Worm (Caenorhabditis elegans): ENCODE results near the gene ppm-1.D.

Gene ppm-1.D

DNA sequence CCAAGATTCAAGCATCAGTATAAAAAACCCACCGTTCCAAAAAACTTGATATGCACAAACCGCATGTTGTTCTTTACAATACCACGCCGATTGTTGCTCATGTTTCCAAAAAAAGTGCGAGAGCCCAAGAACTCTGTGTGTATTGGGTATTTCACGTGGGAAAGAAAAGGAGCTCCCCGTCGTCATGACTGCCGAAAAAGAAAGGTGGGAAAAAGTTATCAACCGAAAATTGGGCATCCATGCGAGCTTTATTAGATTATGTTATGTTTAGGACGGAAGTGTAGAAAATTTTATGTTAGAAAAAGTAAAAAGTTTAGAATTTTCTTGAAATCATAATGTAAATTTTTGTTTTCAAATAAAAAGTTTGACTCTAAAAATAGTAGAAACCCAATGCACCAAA is 37.1 kb downstream of the ppm-1.D start, which contains the start of gene H04J21.4:
H04J21.4 (minus strand) TSS at position 101 of the 400 bp plus-strand sequence.
- TF ChIP-seq hnd-1 (tag; optimal IDR thresholded peaks at IDR 0.05) (no peak), aly-1 (tag; optimal IDR thresholded peaks at IDR 0.05) (no peak), sea-1 (GFP tag; conservative IDR thresholded peaks at IDR 0.05) (no peak), hmbx-1 (tag; optimal IDR thresholded peaks at IDR 0.05) (no peak), F13C5.2 (tag; optimal IDR thresholded peaks at IDR 0.05) (no peak), flt-1 (GFP tag; IDR thresholded peaks at IDR 0.05) (no peak), hmg-4 (GFP tag; optimal IDR thresholded peaks at IDR 0.05) (no peak), ceh-36 (tag; optimal IDR thresholded peaks at IDR 0.05) (no peak), ama-1 (optimal IDR thresholded peaks at IDR 0.05) (no peak), tra-4 (tag; optimal IDR thresholded peaks at IDR 0.05) (no peak), ets-7 (tag; optimal IDR thresholded peaks at IDR 0.05) (no peak), pes-1 (GFP tag; IDR thresholded peaks at IDR 0.05) (no peak)

ce11 chrIII:2371864-2372263 is 40.5 kb downstream of the ppm-1.D start, which contains the start of gene H04J21.1:
Gene H04J21.1 (minus strand): TSS chrIII:2371964.
- TF ChIP-seq flt-1 (GFP tag; IDR thresholded peaks at IDR 0.05) (no peak), scrt-1 (GFP tag; IDR thresholded peaks at IDR 0.05) (no peak), ceh-36 (tag; optimal IDR thresholded peaks at IDR 0.05) (no peak), pes-1 (GFP tag; IDR thresholded peaks at IDR 0.05) (no peak), hmbx-1 (tag; optimal IDR thresholded peaks at IDR 0.05) (no peak), hnd-1 (tag; optimal IDR thresholded peaks at IDR 0.05) (no peak), hmg-4 (GFP tag; optimal IDR thresholded peaks at IDR 0.05) (no peak), ama-1 (optimal IDR thresholded peaks at IDR 0.05) (no peak), sea-1 (GFP tag; conservative IDR thresholded peaks at IDR 0.05) (no peak), ceh-13 (GFP tag; optimal IDR thresholded peaks at IDR 0.05) (no peak), tbx-37 (GFP tag; conservative IDR thresholded peaks at IDR 0.05) (no peak), F13C5.2 (tag; optimal IDR thresholded peaks at IDR 0.05) (no peak), B0310.2 (tag; optimal IDR thresholded peaks at IDR 0.05) (no peak), ets-7 (tag; optimal IDR thresholded peaks at IDR 0.05) (no peak)

DNA sequence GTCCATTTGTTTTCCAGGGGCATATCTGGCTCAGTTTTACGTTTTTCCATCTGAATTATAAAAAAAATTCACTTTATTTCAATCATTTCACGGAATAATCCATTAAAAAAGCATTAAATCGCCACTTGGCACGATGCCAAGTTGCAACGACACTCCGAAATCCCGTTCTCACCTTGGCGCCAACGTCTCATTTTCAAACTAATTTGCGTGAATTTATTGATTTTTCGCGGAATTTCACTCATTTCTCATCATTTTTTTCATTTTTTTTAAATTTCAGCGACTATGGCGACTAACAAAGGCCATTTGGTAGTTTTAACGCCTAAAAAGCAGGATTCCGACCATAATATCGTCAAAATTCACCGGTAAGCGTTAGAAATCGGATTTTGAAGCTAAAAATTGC is 44.5 kb downstream of the ppm-1.D start, which contains the start of gene H14E04.2:
H14E04.2 (plus strand) TSS at position 276 of the 400 bp plus-strand sequence.
- no peak for TF ChIP-seq hmg-4 (GFP tag; optimal IDR thresholded peaks at IDR 0.05)
- TF ChIP-seq tbx-11 (GFP tag; IDR thresholded peaks at IDR 0.05), result no peak
- TF ChIP-seq ama-1 (optimal IDR thresholded peaks at IDR 0.05), result no peak
- no peak for TF ChIP-seq sea-1 (GFP tag; conservative IDR thresholded peaks at IDR 0.05)
- no peak for TF ChIP-seq pes-1 (GFP tag; IDR thresholded peaks at IDR 0.05)

- TF ChIP-seq scrt-1 (GFP tag; IDR thresholded peaks at IDR 0.05) (no peak), pes-1 (GFP tag; IDR thresholded peaks at IDR 0.05) (no peak), ama-1 (optimal IDR thresholded peaks at IDR 0.05) (no peak), hnd-1 (tag; optimal IDR thresholded peaks at IDR 0.05) (no peak), flt-1 (GFP tag; IDR thresholded peaks at IDR 0.05) (no peak), tra-4 (tag; optimal IDR thresholded peaks at IDR 0.05) (no peak), sea-1 (GFP tag; conservative IDR thresholded peaks at IDR 0.05) (no peak), hmg-4 (GFP tag; optimal IDR thresholded peaks at IDR 0.05) (no peak), ets-7 (tag; optimal IDR thresholded peaks at IDR 0.05) (no peak), ceh-13 (GFP tag; optimal IDR thresholded peaks at IDR 0.05) (no peak), ceh-36 (tag; optimal IDR thresholded peaks at IDR 0.05) (no peak), F13C5.2 (tag; optimal IDR thresholded peaks at IDR 0.05) (no peak), B0310.2 (tag; optimal IDR thresholded peaks at IDR 0.05) (no peak), tbx-11 (GFP tag; IDR thresholded peaks at IDR 0.05) (no peak), hmbx-1 (tag; optimal IDR thresholded peaks at IDR 0.05) (no peak), aly-1 (tag; optimal IDR thresholded peaks at IDR 0.05) (no peak), tbx-37 (GFP tag; conservative IDR thresholded peaks at IDR 0.05) (no peak)
Observed at ce11 chrIII:2384364-2384763, 53.0 kb downstream of the ppm-1.D start.

ce11 chrIII:2386483-2386882 is 55.1 kb downstream of the ppm-1.D start, which contains the start of gene H14E04.3:
Gene H14E04.3 (minus strand): TSS chrIII:2386583.
- TF ChIP-seq scrt-1 (GFP tag; IDR thresholded peaks at IDR 0.05) (no peak), ceh-13 (GFP tag; optimal IDR thresholded peaks at IDR 0.05) (no peak), B0310.2 (tag; optimal IDR thresholded peaks at IDR 0.05) (no peak), F13C5.2 (tag; optimal IDR thresholded peaks at IDR 0.05) (no peak), sea-1 (GFP tag; conservative IDR thresholded peaks at IDR 0.05) (no peak), hnd-1 (tag; optimal IDR thresholded peaks at IDR 0.05) (no peak), tbx-11 (GFP tag; IDR thresholded peaks at IDR 0.05) (no peak), hmg-4 (GFP tag; optimal IDR thresholded peaks at IDR 0.05) (no peak), tra-4 (tag; optimal IDR thresholded peaks at IDR 0.05) (no peak), ama-1 (optimal IDR thresholded peaks at IDR 0.05) (no peak), flt-1 (GFP tag; IDR thresholded peaks at IDR 0.05) (no peak), ets-7 (tag; optimal IDR thresholded peaks at IDR 0.05) (no peak), tbx-37 (GFP tag; conservative IDR thresholded peaks at IDR 0.05) (no peak), pes-1 (GFP tag; IDR thresholded peaks at IDR 0.05) (no peak), ceh-36 (tag; optimal IDR thresholded peaks at IDR 0.05) (no peak), hmbx-1 (tag; optimal IDR thresholded peaks at IDR 0.05) (no peak), aly-1 (tag; optimal IDR thresholded peaks at IDR 0.05) (no peak)

DNA sequence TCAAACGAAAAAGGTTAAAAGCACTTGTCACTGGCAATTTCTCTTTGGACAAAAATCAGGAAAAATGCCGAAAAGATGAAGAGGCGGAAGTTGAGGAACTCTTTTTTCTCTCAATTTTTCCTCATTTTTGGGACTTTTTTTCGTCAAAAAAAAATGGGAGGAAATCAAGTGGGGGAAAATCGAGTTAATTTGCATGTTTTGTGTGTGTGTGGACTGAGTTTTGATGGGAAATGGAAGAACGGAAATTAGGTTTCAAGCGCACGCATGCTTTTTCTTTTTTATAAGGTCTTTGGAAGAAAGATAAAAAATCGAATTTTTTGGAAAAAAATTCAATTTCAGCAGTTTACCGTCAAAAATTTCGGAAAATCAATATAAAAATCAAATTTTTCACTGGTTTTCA is 60.3 kb downstream of the ppm-1.D start:
- no peak for TF ChIP-seq ets-7 (tag; optimal IDR thresholded peaks at IDR 0.05)
- TF ChIP-seq hmbx-1 (tag; optimal IDR thresholded peaks at IDR 0.05), result no peak
- TF ChIP-seq ama-1 (optimal IDR thresholded peaks at IDR 0.05), result no peak
- TF ChIP-seq tbx-11 (GFP tag; IDR thresholded peaks at IDR 0.05), result no peak
- TF ChIP-seq tra-4 (tag; optimal IDR thresholded peaks at IDR 0.05), result no peak

Measured in whole organism, early embryonic.